Fruit fly (Drosophila melanogaster): ENCODE measurements around the gene Zif.

DNA sequence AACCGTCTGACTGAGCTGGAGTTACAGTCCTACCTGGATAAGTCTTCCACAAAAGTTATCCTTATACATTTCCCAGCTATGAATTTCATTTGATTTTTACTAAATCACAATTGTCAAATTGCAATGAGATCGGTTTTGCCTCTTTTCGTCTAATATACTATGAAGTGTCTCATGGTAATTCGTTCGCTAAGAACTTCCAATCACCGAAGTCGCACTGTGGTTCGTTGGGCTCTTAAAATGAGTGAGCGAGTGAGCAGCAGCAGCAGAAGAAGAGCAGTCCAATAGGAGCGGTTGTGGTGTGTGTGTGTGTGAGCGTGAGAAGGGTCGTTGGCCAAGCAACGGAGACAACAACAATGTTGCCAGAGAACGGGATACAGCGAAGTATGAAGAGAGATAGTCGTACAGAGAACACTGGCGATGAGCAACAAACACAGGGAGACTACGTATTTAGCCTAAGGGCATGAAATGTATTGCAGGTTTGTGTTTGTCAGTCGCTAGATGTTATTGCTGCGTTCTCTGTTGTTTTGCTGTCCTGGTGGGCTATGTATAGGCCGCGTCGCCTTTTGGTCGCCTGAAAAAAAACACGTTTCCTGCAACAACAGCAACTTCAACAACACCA, 32.8 kb upstream of the Zif start:
- TF ChIP-seq dsf (GFP tag; optimal IDR thresholded peaks at IDR 0.05; ENCODE audit: borderline replicate concordance) (peak; percentile 89), fru (GFP tag; optimal IDR thresholded peaks at IDR 0.05) (peak; percentile 99), OdsH (GFP tag; optimal IDR thresholded peaks at IDR 0.05) (peak; percentile 99), jim (GFP tag; optimal IDR thresholded peaks at IDR 0.05) (no peak)
